Fruit fly (Drosophila melanogaster) whole organism, embryonic: ENCODE results near the gene djl.

Experiments
- CG11085 ChIP-seq: fragments of 200-800 bp; sonication (Bioruptor generic); IDR thresholded peaks from 2 replicates; pipeline ENCODE4 v1.3.6; 2022; ENCODE audit warnings: missing biosample characterization, missing genetic modification characterization
- CG11456 ChIP-seq: fragments of 200-800 bp; sonication (Bioruptor generic); IDR thresholded peaks from 3 replicates; pipeline ENCODE4 v1.3.6; 2022; ENCODE audit warnings: missing biosample characterization, missing genetic modification characterization
- CG12155 ChIP-seq: fragments of 200-800 bp; sonication (Bioruptor generic); optimal IDR thresholded peaks from 3 replicates; lab custom pipeline; 2016; ENCODE audit warnings: missing biosample characterization, missing genetic modification characterization
- CG12219 ChIP-seq: fragments of 200-800 bp; sonication (Bioruptor generic); optimal IDR thresholded peaks from 3 replicates; lab custom pipeline; 2018; ENCODE audit warnings: missing biosample characterization, mild to moderate bottlenecking, missing genetic modification characterization
- CG13424 ChIP-seq: fragments of 200-800 bp; sonication (Bioruptor generic); optimal IDR thresholded peaks from 2 replicates; lab custom pipeline; 2019; ENCODE audit warnings: missing biosample characterization, mild to moderate bottlenecking, missing genetic modification characterization, moderate library complexity
- CG14014 ChIP-seq: fragments of 200-800 bp; sonication (Bioruptor generic); IDR thresholded peaks from 2 replicates; pipeline ENCODE4 v1.3.6; 2022; ENCODE audit warnings: missing biosample characterization, missing genetic modification characterization
- CG14965 ChIP-seq: fragments of 200-800 bp; sonication (Bioruptor generic); optimal IDR thresholded peaks from 2 replicates; lab custom pipeline; 2016; ENCODE audit warnings: missing biosample characterization, missing genetic modification characterization, borderline replicate concordance
- CG16779 ChIP-seq: fragments of 200-800 bp; sonication (Bioruptor generic); IDR thresholded peaks from 2 replicates; pipeline ENCODE4 v1.3.6; 2022; ENCODE audit warnings: missing biosample characterization, missing genetic modification characterization
- CG17361 ChIP-seq: fragments of 200-800 bp; sonication (Bioruptor generic); IDR thresholded peaks from 3 replicates; pipeline ENCODE4 v1.3.6; 2022; ENCODE audit warnings: missing biosample characterization, missing genetic modification characterization
- CG17568 ChIP-seq: fragments of 200-800 bp; sonication (Bioruptor generic); optimal IDR thresholded peaks from 2 replicates; lab custom pipeline; 2018; ENCODE audit warnings: missing biosample characterization, mild to moderate bottlenecking, missing genetic modification characterization, moderate library complexity
- CG18619 ChIP-seq: fragments of 200-800 bp; sonication (Bioruptor generic); optimal IDR thresholded peaks from 3 replicates; lab custom pipeline; 2017; ENCODE audit warnings: missing biosample characterization, mild to moderate bottlenecking, missing genetic modification characterization
- CG2199 ChIP-seq: fragments of 200-800 bp; sonication (Bioruptor generic); IDR thresholded peaks from 3 replicates; pipeline ENCODE4 v1.3.6; 2022; ENCODE audit warnings: missing biosample characterization, missing genetic modification characterization
- CG33213 ChIP-seq: fragments of 200-800 bp; sonication (Bioruptor generic); optimal IDR thresholded peaks from 3 replicates; lab custom pipeline; 2016; ENCODE audit warnings: missing biosample characterization, missing genetic modification characterization
- CG5953 ChIP-seq: fragments of 200-800 bp; sonication (Bioruptor generic); IDR thresholded peaks from 2 replicates; pipeline ENCODE4 v1.3.6; 2022; ENCODE audit warnings: missing biosample characterization, missing genetic modification characterization
- CG7745 ChIP-seq: fragments of 200-800 bp; sonication (Bioruptor generic); optimal IDR thresholded peaks from 2 replicates; lab custom pipeline; 2018; ENCODE audit warnings: missing biosample characterization, mild to moderate bottlenecking, missing genetic modification characterization, moderate library complexity
- CG7928 ChIP-seq: fragments of 200-800 bp; sonication (Bioruptor generic); optimal IDR thresholded peaks from 2 replicates; lab custom pipeline; 2017; ENCODE audit warnings: missing biosample characterization, mild to moderate bottlenecking, missing genetic modification characterization
- CG8388 ChIP-seq: fragments of 200-800 bp; sonication (Bioruptor generic); optimal IDR thresholded peaks from 2 replicates; lab custom pipeline; 2019; ENCODE audit warnings: missing biosample characterization, mild to moderate bottlenecking, missing genetic modification characterization, moderate library complexity
- CG8944 ChIP-seq: fragments of 200-800 bp; sonication (Bioruptor generic); optimal IDR thresholded peaks from 3 replicates; lab custom pipeline; 2016; ENCODE audit warnings: missing biosample characterization, missing genetic modification characterization
- CG9727 ChIP-seq: fragments of 200-800 bp; sonication (Bioruptor generic); optimal IDR thresholded peaks from 3 replicates; lab custom pipeline; 2017; ENCODE audit warnings: missing biosample characterization, mild to moderate bottlenecking, missing genetic modification characterization
- CG9797 ChIP-seq: fragments of 200-800 bp; sonication (Bioruptor generic); optimal IDR thresholded peaks from 3 replicates; lab custom pipeline; 2018; ENCODE audit warnings: missing biosample characterization, mild to moderate bottlenecking, missing genetic modification characterization
- Camta ChIP-seq: fragments of 200-800 bp; sonication (Bioruptor generic); optimal IDR thresholded peaks from 2 replicates; lab custom pipeline; 2016; ENCODE audit warnings: missing biosample characterization, missing genetic modification characterization
- D19B ChIP-seq: fragments of 200-800 bp; sonication (Bioruptor generic); optimal IDR thresholded peaks from 2 replicates; lab custom pipeline; 2017; ENCODE audit warnings: missing biosample characterization, mild to moderate bottlenecking, missing genetic modification characterization
- Deaf1 ChIP-seq: fragments of 200-800 bp; optimal IDR thresholded peaks from 3 replicates; lab custom pipeline; 2019; ENCODE audit warnings: missing biosample characterization, mild to moderate bottlenecking, missing genetic modification characterization, moderate library complexity
- Drgx ChIP-seq: fragments of 200-800 bp; sonication (Bioruptor generic); IDR thresholded peaks from 2 replicates; pipeline ENCODE4 v1.3.6; 2022; ENCODE audit warnings: missing biosample characterization, missing genetic modification characterization
- E2f2 ChIP-seq: fragments of 200-800 bp; sonication (Bioruptor generic); IDR thresholded peaks from 2 replicates; pipeline ENCODE4 v1.3.6; 2022; ENCODE audit warnings: missing biosample characterization, missing genetic modification characterization
- Ets97D ChIP-seq: fragments of 200-800 bp; sonication (Bioruptor generic); optimal IDR thresholded peaks from 3 replicates; lab custom pipeline; 2016; ENCODE audit warnings: missing biosample characterization, missing genetic modification characterization
- GATAe ChIP-seq: fragments of 200-800 bp; sonication (Bioruptor generic); conservative IDR thresholded peaks from 2 replicates; pipeline ENCODE4 v1.3.6; 2022; ENCODE audit warnings: missing biosample characterization, missing genetic modification characterization
- HLH3B ChIP-seq: fragments of 200-800 bp; sonication (Bioruptor generic); IDR thresholded peaks from 2 replicates; pipeline ENCODE4 v1.3.6; 2022; ENCODE audit warnings: missing biosample characterization, missing genetic modification characterization
- Hr51 ChIP-seq, 2 experiments: fragments of 200-800 bp; sonication (Bioruptor generic); optimal IDR thresholded peaks; 2 replicates in 1 of 2; 3 replicates in 1 of 2; lab custom pipeline; 2016 to 2018; ENCODE audit warnings: missing biosample characterization in 2 of 2, missing genetic modification characterization in 2 of 2, mild to moderate bottlenecking in 1 of 2, moderate library complexity in 1 of 2
- Ravus ChIP-seq: fragments of 200-800 bp; sonication (Bioruptor generic); IDR thresholded peaks from 2 replicates; pipeline ENCODE4 v1.3.6; 2022; ENCODE audit warnings: missing biosample characterization, missing genetic modification characterization
- Rx ChIP-seq: fragments of 200-800 bp; sonication (Bioruptor generic); IDR thresholded peaks from 2 replicates; pipeline ENCODE4 v1.3.6; 2022; ENCODE audit warnings: missing biosample characterization, missing genetic modification characterization
- bab2 ChIP-seq: fragments of 200-800 bp; sonication (Bioruptor generic); optimal IDR thresholded peaks from 2 replicates; lab custom pipeline; 2016; ENCODE audit warnings: missing biosample characterization, missing genetic modification characterization
- bcd ChIP-seq: fragments of 200-800 bp; sonication (Bioruptor generic); optimal IDR thresholded peaks from 2 replicates; lab custom pipeline; 2017; ENCODE audit warnings: missing biosample characterization, mild to moderate bottlenecking, missing genetic modification characterization
- bowl ChIP-seq: fragments of 200-800 bp; sonication (Bioruptor generic); IDR thresholded peaks from 2 replicates; pipeline ENCODE4 v1.3.6; 2022; ENCODE audit warnings: missing biosample characterization, missing genetic modification characterization
- chn ChIP-seq: fragments of 200-800 bp; sonication (Bioruptor generic); optimal IDR thresholded peaks from 2 replicates; lab custom pipeline; 2016; ENCODE audit warnings: missing biosample characterization, missing genetic modification characterization
- ci ChIP-seq: fragments of 200-800 bp; sonication (Bioruptor generic); IDR thresholded peaks from 3 replicates; pipeline ENCODE4 v1.3.6; 2022; ENCODE audit warnings: missing biosample characterization, missing genetic modification characterization
- croc ChIP-seq: fragments of 200-800 bp; sonication (Bioruptor generic); conservative IDR thresholded peaks from 3 replicates; pipeline ENCODE4 v1.3.6; 2022; ENCODE audit warnings: missing biosample characterization, missing genetic modification characterization
- en ChIP-seq: fragments of 200-800 bp; sonication (Bioruptor generic); optimal IDR thresholded peaks from 2 replicates; lab custom pipeline; 2016; ENCODE audit warnings: missing biosample characterization, missing genetic modification characterization
- fd3F ChIP-seq: fragments of 200-800 bp; sonication (Bioruptor generic); optimal IDR thresholded peaks from 2 replicates; lab custom pipeline; 2018; ENCODE audit warnings: missing biosample characterization, mild to moderate bottlenecking, missing genetic modification characterization, moderate library complexity
- gce ChIP-seq: fragments of 200-800 bp; sonication (Bioruptor generic); IDR thresholded peaks from 3 replicates; pipeline ENCODE4 v1.3.6; 2022; ENCODE audit warnings: missing biosample characterization, missing genetic modification characterization
- lmd ChIP-seq: fragments of 200-800 bp; sonication (Bioruptor generic); IDR thresholded peaks from 2 replicates; pipeline ENCODE4 v1.3.6; 2022; ENCODE audit warnings: missing biosample characterization, missing genetic modification characterization
- pb ChIP-seq: fragments of 200-800 bp; sonication (Bioruptor generic); optimal IDR thresholded peaks from 3 replicates; lab custom pipeline; 2016; ENCODE audit warnings: missing biosample characterization, missing genetic modification characterization
- pho ChIP-seq: fragments of 200-800 bp; sonication (Bioruptor generic); optimal IDR thresholded peaks from 2 replicates; lab custom pipeline; 2016; ENCODE audit warnings: missing biosample characterization, missing genetic modification characterization
- phol ChIP-seq: fragments of 200-800 bp; sonication (Bioruptor generic); optimal IDR thresholded peaks from 3 replicates; lab custom pipeline; 2018; ENCODE audit warnings: missing biosample characterization, mild to moderate bottlenecking, missing genetic modification characterization, moderate library complexity
- pita ChIP-seq: fragments of 200-800 bp; sonication (Bioruptor generic); optimal IDR thresholded peaks from 2 replicates; lab custom pipeline; 2017; ENCODE audit warnings: missing biosample characterization, mild to moderate bottlenecking, missing genetic modification characterization
- ro ChIP-seq: fragments of 200-800 bp; sonication (Bioruptor generic); IDR thresholded peaks from 2 replicates; pipeline ENCODE4 v1.3.6; 2022; ENCODE audit warnings: missing biosample characterization, missing genetic modification characterization
- row ChIP-seq: fragments of 200-800 bp; sonication (Bioruptor generic); IDR thresholded peaks from 3 replicates; pipeline ENCODE4 v1.3.6; 2022; ENCODE audit warnings: missing biosample characterization, missing genetic modification characterization
- run ChIP-seq: fragments of 200-800 bp; sonication (Bioruptor generic); optimal IDR thresholded peaks from 3 replicates; lab custom pipeline; 2018; ENCODE audit warnings: missing biosample characterization, mild to moderate bottlenecking, missing genetic modification characterization
- sob ChIP-seq: fragments of 200-800 bp; sonication (Bioruptor generic); IDR thresholded peaks from 2 replicates; pipeline ENCODE4 v1.3.6; 2022; ENCODE audit warnings: missing biosample characterization, missing genetic modification characterization
- tx ChIP-seq: fragments of 200-800 bp; sonication (Bioruptor generic); optimal IDR thresholded peaks from 2 replicates; lab custom pipeline; 2016; ENCODE audit warnings: missing biosample characterization, missing genetic modification characterization
- wor ChIP-seq: fragments of 200-800 bp; sonication (Bioruptor generic); IDR thresholded peaks from 2 replicates; pipeline ENCODE4 v1.3.6; 2022; ENCODE audit warnings: missing biosample characterization, missing genetic modification characterization

The djl gene

DNA sequence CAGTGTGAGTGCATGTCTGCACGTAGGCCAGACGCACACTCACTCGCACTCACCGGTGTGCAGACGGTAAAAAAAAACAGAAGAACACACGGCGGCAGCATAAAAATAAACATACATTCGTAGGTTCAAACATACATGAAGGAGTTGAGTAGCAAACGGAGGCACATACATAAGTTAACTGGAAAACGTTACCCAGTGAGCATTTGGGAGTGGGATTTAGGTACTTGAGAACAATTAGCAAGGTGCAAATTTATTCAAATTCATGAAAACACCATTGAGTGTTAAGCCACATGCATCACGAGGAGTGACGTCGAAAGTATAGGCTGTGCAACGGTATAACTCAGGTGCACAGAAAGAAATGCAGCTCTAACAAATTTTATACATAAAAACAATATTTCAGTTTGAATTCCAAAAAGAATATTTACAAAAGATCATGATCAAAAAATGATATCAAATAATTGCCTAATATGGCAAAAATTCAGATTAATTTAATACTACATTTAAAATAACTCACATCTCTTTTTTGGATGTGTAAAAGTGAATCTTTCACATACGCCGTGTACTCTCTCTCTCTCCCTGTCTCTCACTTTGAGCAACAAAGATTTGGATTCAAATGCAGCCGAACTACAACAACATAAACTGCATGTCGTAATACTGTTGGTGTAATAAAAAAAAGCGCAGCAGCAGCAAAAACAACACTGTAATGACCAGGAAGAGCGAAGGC is 48.2 kb downstream of the djl start (continued):
- TF ChIP-seq ci (GFP tag; lab: Robert Waterston, UW) (no peak), Drgx (no peak), bowl (GFP tag; lab: Robert Waterston, UW) (no peak), CG18619 (GFP tag; lab: Kevin White, UChicago) (peak; percentile 87), CG16779 (no peak), E2f2 (no peak), pb (peak; percentile 82), gce (GFP tag; lab: Robert Waterston, UW) (no peak), run (tag; lab: Kevin White, UChicago) (peak; percentile 82), Hr51 (GFP tag; optimal IDR thresholded peaks at IDR 0.05; lab: Kevin White, UChicago) (peak; percentile 69 to 96), CG12155 (peak; percentile 87), CG13424 (tag; lab: Kevin White, UChicago) (peak; percentile 97), Ets97D (peak; percentile 66), CG14965 (peak; percentile 45), en (GFP tag; lab: Kevin White, UChicago) (peak; percentile 88), HLH3B (GFP tag; lab: Robert Waterston, UW) (no peak), CG8944 (peak; percentile 90), D19B (GFP tag; lab: Kevin White, UChicago) (peak; percentile 31), GATAe (GFP tag; lab: Robert Waterston, UW) (no peak), row (GFP tag; lab: Robert Waterston, UW) (no peak), pita (GFP tag; lab: Kevin White, UChicago) (no peak), CG2199 (GFP tag; lab: Robert Waterston, UW) (no peak), Camta (GFP tag; lab: Kevin White, UChicago) (peak; percentile 96), sob (GFP tag; lab: Robert Waterston, UW) (no peak), chn (peak; percentile 95), CG8388 (GFP tag; lab: Kevin White, UChicago) (peak; percentile 97), phol (tag; lab: Kevin White, UChicago) (peak; percentile 98), CG12219 (GFP tag; lab: Kevin White, UChicago) (peak; percentile 90), CG17361 (GFP tag; lab: Robert Waterston, UW) (no peak), CG5953 (GFP tag; lab: Robert Waterston, UW) (no peak), Deaf1 (tag; lab: Kevin White, UChicago) (peak; percentile 72), pho (GFP tag; lab: Kevin White, UChicago) (peak; percentile 68), CG17568 (GFP tag; lab: Kevin White, UChicago) (peak; percentile 87), tx (peak; percentile 85), CG33213 (peak; percentile 85), Rx (GFP tag; lab: Robert Waterston, UW) (no peak), CG9727 (GFP tag; lab: Kevin White, UChicago) (peak; percentile 98), wor (GFP tag; lab: Robert Waterston, UW) (no peak), Ravus (no peak), CG9797 (GFP tag; lab: Kevin White, UChicago) (peak; percentile 30), CG7928 (peak; percentile 11), CG11085 (no peak), croc (GFP tag; lab: Robert Waterston, UW) (peak; percentile 97), fd3F (GFP tag; lab: Kevin White, UChicago) (peak; percentile 52), bcd (peak; percentile 91), lmd (GFP tag; lab: Robert Waterston, UW) (no peak), ro (GFP tag; lab: Robert Waterston, UW) (no peak), bab2 (GFP tag; lab: Kevin White, UChicago) (peak; percentile 93), CG14014 (GFP tag; lab: Robert Waterston, UW) (no peak), CG7745 (tag; lab: Kevin White, UChicago) (peak; percentile 72), CG11456 (no peak)
